Worm (Caenorhabditis elegans) whole organism, midembryonic: ENCODE data around the gene set-3.

Source experiments
- T22C8.4 ChIP-seq: fragments of 200-800 bp; sonication (Bioruptor generic); IDR thresholded peaks from 2 replicates; pipeline ENCODE4 v1.3.6; 2022; ENCODE audit warnings: missing genetic modification characterization, missing compliant biosample characterization
- cog-1 ChIP-seq: sonication (generic microtip); optimal IDR thresholded peaks from 2 replicates; lab custom pipeline; 2016; ENCODE audit warnings: missing genetic modification characterization, missing compliant biosample characterization
- flt-1 ChIP-seq: fragments of 200-800 bp; sonication (Bioruptor generic); IDR thresholded peaks from 2 replicates; pipeline ENCODE4 v1.3.6; 2022; ENCODE audit warnings: missing genetic modification characterization, missing compliant biosample characterization
- klf-2 ChIP-seq: fragments of 200-800 bp; sonication (Bioruptor generic); conservative IDR thresholded peaks from 2 replicates; pipeline ENCODE4 v1.3.6; 2022; ENCODE audit warnings: missing genetic modification reagents, missing genetic modification characterization, missing compliant biosample characterization
- med-1 ChIP-seq: sonication (generic microtip); optimal IDR thresholded peaks from 2 replicates; lab custom pipeline; 2017; ENCODE audit warnings: missing genetic modification characterization, mild to moderate bottlenecking, missing compliant biosample characterization, antibody characterized with exemption, missing genetic modification reagents; ENCODE audit not compliant: insufficient read depth
- ref-1 ChIP-seq: fragments of 200-800 bp; sonication (Bioruptor generic); conservative IDR thresholded peaks from 2 replicates; pipeline ENCODE4 v1.3.6; 2022; ENCODE audit warnings: missing genetic modification reagents, missing genetic modification characterization, missing compliant biosample characterization
- tab-1 ChIP-seq: fragments of 200-800 bp; sonication (Bioruptor generic); IDR thresholded peaks from 2 replicates; pipeline ENCODE4 v1.3.6; 2022; ENCODE audit warnings: missing genetic modification characterization, missing compliant biosample characterization
- ztf-23 ChIP-seq: fragments of 200-800 bp; sonication (Bioruptor generic); IDR thresholded peaks from 2 replicates; pipeline ENCODE4 v1.3.6; 2022; ENCODE audit warnings: missing genetic modification reagents, missing genetic modification characterization, missing compliant biosample characterization
- ztf-29 ChIP-seq: fragments of 200-800 bp; sonication (Bioruptor generic); IDR thresholded peaks from 2 replicates; pipeline ENCODE4 v1.3.6; 2022; ENCODE audit warnings: missing genetic modification reagents, missing genetic modification characterization, missing compliant biosample characterization

ce11 chrIII:9727439-9727838 lies 33.1 kb upstream of the set-3 start, which contains the start of gene C07A9.12:
- TF ChIP-seq ref-1 (GFP tag; lab: Robert Waterston, UW) (no peak), ztf-23 (GFP tag; lab: Robert Waterston, UW) (no peak), flt-1 (GFP tag; lab: Robert Waterston, UW) (no peak), ztf-29 (no peak), T22C8.4 (GFP tag; lab: Robert Waterston, UW) (no peak), cog-1 (tag; lab: Kevin White, UChicago) (no peak), tab-1 (GFP tag; lab: Robert Waterston, UW) (no peak), med-1 (no peak), klf-2 (GFP tag; lab: Robert Waterston, UW) (no peak)
